Worm (Caenorhabditis elegans): ENCODE data around the gene sra-28.

ce11 chrII:6563238-6563637 is 10.3 kb downstream of the sra-28 start:
- TF ChIP-seq pha-2 (tag; optimal IDR thresholded peaks at IDR 0.05): no peak
- TF ChIP-seq tbx-2 (tag; optimal IDR thresholded peaks at IDR 0.05): peak; percentile 25
- no peak for TF ChIP-seq ama-1 (optimal IDR thresholded peaks at IDR 0.05)
- no peak for TF ChIP-seq nfya-1 (tag; optimal IDR thresholded peaks at IDR 0.05)
- no peak for TF ChIP-seq fkh-10 (GFP tag; optimal IDR thresholded peaks at IDR 0.05)
- no peak for TF ChIP-seq nhr-11 (tag; optimal IDR thresholded peaks at IDR 0.05)
- TF ChIP-seq K09A11.1 (tag; optimal IDR thresholded peaks at IDR 0.05; ENCODE audit: insufficient read depth): no peak
